Worm (Caenorhabditis elegans) whole organism, L2 larva: ENCODE measurements around the gene pqn-71.

ENCODE experiments used
- R02D3.7 ChIP-seq: fragments of 150-350 bp; optimal IDR thresholded peaks from 2 replicates; lab custom pipeline; 2014; ENCODE audit warnings: missing biosample characterization, missing genetic modification characterization
- ZK546.5 ChIP-seq: sonication (generic microtip); optimal IDR thresholded peaks from 2 replicates; lab custom pipeline; 2017; ENCODE audit warnings: missing biosample characterization, missing genetic modification characterization
- nhr-12 ChIP-seq: fragments of 150-350 bp; optimal IDR thresholded peaks from 2 replicates; lab custom pipeline; 2014; ENCODE audit warnings: missing biosample characterization, missing genetic modification characterization
- nhr-237 ChIP-seq: fragments of 150-350 bp; optimal IDR thresholded peaks from 2 replicates; lab custom pipeline; 2014; ENCODE audit warnings: missing biosample characterization, missing genetic modification characterization
- unc-39 ChIP-seq: fragments of 150-350 bp; optimal IDR thresholded peaks from 2 replicates; lab custom pipeline; 2014; ENCODE audit warnings: missing biosample characterization, missing genetic modification characterization

ce11 chrV:15425368-15426091 is 39.9 kb upstream of the pqn-71 start, which contains the start of gene Y36E3A.2:
- TF ChIP-seq ZK546.5 (tag; lab: Kevin White, UChicago): no peak
- no peak for TF ChIP-seq unc-39 (tag; lab: Kevin White, UChicago)
- no peak for TF ChIP-seq R02D3.7 (tag; lab: Kevin White, UChicago)
- no peak for TF ChIP-seq nhr-237 (tag; lab: Kevin White, UChicago)
- no peak for TF ChIP-seq nhr-12 (tag; lab: Kevin White, UChicago)
